Fruit fly (Drosophila melanogaster) whole organism, embryonic: Measurements from ENCODE around the gene Fic.
A peak's percentile ranks its signal among the peaks of the same experiment; 100 is the strongest.

Experiments used
- BtbVII ChIP-seq: fragments of 200-800 bp; sonication (Bioruptor generic); optimal IDR thresholded peaks from 3 replicates; lab custom pipeline; 2017; ENCODE audit warnings: missing biosample characterization, mild to moderate bottlenecking, missing genetic modification characterization
- CG1024 ChIP-seq: fragments of 200-800 bp; sonication (Bioruptor generic); IDR thresholded peaks from 2 replicates; pipeline ENCODE4 v1.3.6; 2022; ENCODE audit warnings: missing biosample characterization, missing genetic modification characterization
- CG11560 ChIP-seq: fragments of 200-800 bp; sonication (Bioruptor generic); IDR thresholded peaks from 3 replicates; pipeline ENCODE4 v1.3.6; 2022; ENCODE audit warnings: missing biosample characterization, missing genetic modification characterization
- CG13424 ChIP-seq: fragments of 200-800 bp; sonication (Bioruptor generic); optimal IDR thresholded peaks from 2 replicates; lab custom pipeline; 2019; ENCODE audit warnings: missing biosample characterization, mild to moderate bottlenecking, missing genetic modification characterization, moderate library complexity
- CG14441 ChIP-seq: fragments of 200-800 bp; sonication (Bioruptor generic); IDR thresholded peaks from 2 replicates; pipeline ENCODE4 v1.3.6; 2022; ENCODE audit warnings: missing biosample characterization, missing genetic modification characterization
- CG15073 ChIP-seq: fragments of 200-800 bp; sonication (Bioruptor generic); optimal IDR thresholded peaks from 2 replicates; lab custom pipeline; 2016; ENCODE audit warnings: missing biosample characterization, missing genetic modification characterization
- CG16813 ChIP-seq: fragments of 200-800 bp; sonication (Bioruptor generic); IDR thresholded peaks from 3 replicates; pipeline ENCODE4 v1.3.6; 2022; ENCODE audit warnings: missing biosample characterization, missing genetic modification characterization; ENCODE audit not compliant: partially characterized antibody
- CG2120 ChIP-seq: fragments of 200-800 bp; sonication (Bioruptor generic); optimal IDR thresholded peaks from 3 replicates; lab custom pipeline; 2016; ENCODE audit warnings: missing biosample characterization, missing genetic modification characterization
- CG3726 ChIP-seq: fragments of 200-800 bp; sonication (Bioruptor generic); IDR thresholded peaks from 3 replicates; pipeline ENCODE4, ENCODE4 v1.3.6; 2022; ENCODE audit warnings: missing biosample characterization, missing genetic modification characterization
- CG4617 ChIP-seq: fragments of 200-800 bp; sonication (Bioruptor generic); optimal IDR thresholded peaks from 3 replicates; lab custom pipeline; 2016; ENCODE audit warnings: missing biosample characterization, missing genetic modification characterization, borderline replicate concordance
- CG7271 ChIP-seq: fragments of 200-800 bp; sonication (Bioruptor generic); optimal IDR thresholded peaks from 2 replicates; lab custom pipeline; 2018; ENCODE audit warnings: missing biosample characterization, mild to moderate bottlenecking, missing genetic modification characterization, moderate library complexity
- CG7556 ChIP-seq: fragments of 200-800 bp; sonication (Bioruptor generic); optimal IDR thresholded peaks from 2 replicates; lab custom pipeline; 2017; ENCODE audit warnings: missing biosample characterization, mild to moderate bottlenecking, missing genetic modification characterization
- CG7786 ChIP-seq: fragments of 200-800 bp; sonication (Bioruptor generic); optimal IDR thresholded peaks from 2 replicates; lab custom pipeline; 2016; ENCODE audit warnings: missing biosample characterization, missing genetic modification characterization
- CG7963 ChIP-seq: fragments of 200-800 bp; sonication (Bioruptor generic); IDR thresholded peaks from 3 replicates; pipeline ENCODE4 v1.3.6; 2022; ENCODE audit warnings: missing biosample characterization, missing genetic modification characterization; ENCODE audit not compliant: partially characterized antibody
- CG8281 ChIP-seq: fragments of 200-800 bp; sonication (Bioruptor generic); optimal IDR thresholded peaks from 2 replicates; lab custom pipeline; 2018; ENCODE audit warnings: missing biosample characterization, mild to moderate bottlenecking, missing genetic modification characterization, moderate library complexity
- CG9727 ChIP-seq: fragments of 200-800 bp; sonication (Bioruptor generic); optimal IDR thresholded peaks from 3 replicates; lab custom pipeline; 2017; ENCODE audit warnings: missing biosample characterization, mild to moderate bottlenecking, missing genetic modification characterization
- Deaf1 ChIP-seq: fragments of 200-800 bp; optimal IDR thresholded peaks from 3 replicates; lab custom pipeline; 2019; ENCODE audit warnings: missing biosample characterization, mild to moderate bottlenecking, missing genetic modification characterization, moderate library complexity
- Dll ChIP-seq: fragments of 200-800 bp; sonication (Bioruptor generic); IDR thresholded peaks from 4 replicates; pipeline ENCODE4 v1.3.6; 2022; ENCODE audit warnings: missing biosample characterization, missing genetic modification characterization; ENCODE audit not compliant: partially characterized antibody
- Dp ChIP-seq: fragments of 200-800 bp; sonication (Bioruptor generic); optimal IDR thresholded peaks from 2 replicates; lab custom pipeline; 2018; ENCODE audit warnings: missing biosample characterization, mild to moderate bottlenecking, missing genetic modification characterization, moderate library complexity
- Ets65A ChIP-seq: fragments of 200-800 bp; sonication (Bioruptor generic); peaks from one replicate; lab custom pipeline; 2016; ENCODE audit warnings: missing biosample characterization, missing genetic modification characterization
- Fer1 ChIP-seq: fragments of 200-800 bp; sonication (Bioruptor generic); optimal IDR thresholded peaks from 2 replicates; lab custom pipeline; 2017; ENCODE audit warnings: missing biosample characterization, mild to moderate bottlenecking, missing genetic modification characterization
- Hsf ChIP-seq: fragments of 200-800 bp; sonication (Bioruptor generic); optimal IDR thresholded peaks from 3 replicates; lab custom pipeline; 2016; ENCODE audit warnings: missing biosample characterization, missing genetic modification characterization
- Mrtf ChIP-seq: fragments of 200-800 bp; sonication (Bioruptor generic); IDR thresholded peaks from 3 replicates; pipeline ENCODE4 v1.3.6; 2022; ENCODE audit warnings: missing biosample characterization, missing genetic modification characterization
- Oaz ChIP-seq: fragments of 200-800 bp; sonication (Bioruptor generic); IDR thresholded peaks from 2 replicates; pipeline ENCODE4 v1.3.6; 2022; ENCODE audit warnings: missing biosample characterization, missing genetic modification characterization
- Rx ChIP-seq: fragments of 200-800 bp; sonication (Bioruptor generic); IDR thresholded peaks from 2 replicates; pipeline ENCODE4 v1.3.6; 2022; ENCODE audit warnings: missing biosample characterization, missing genetic modification characterization
- TFAM ChIP-seq: fragments of 200-800 bp; sonication (Bioruptor generic); optimal IDR thresholded peaks from 2 replicates; lab custom pipeline; 2017; ENCODE audit warnings: missing biosample characterization, missing genetic modification characterization, inconsistent platforms
- Taf1 ChIP-seq: fragments of 200-800 bp; sonication (Bioruptor generic); IDR thresholded peaks from 2 replicates; pipeline ENCODE4 v1.3.6; 2022; ENCODE audit warnings: missing biosample characterization, missing genetic modification characterization
- ara ChIP-seq: fragments of 200-800 bp; sonication (Bioruptor generic); IDR thresholded peaks from 2 replicates; pipeline ENCODE4 v1.3.6; 2022; ENCODE audit warnings: missing biosample characterization, missing genetic modification characterization
- ase ChIP-seq: fragments of 200-800 bp; sonication (Bioruptor generic); IDR thresholded peaks from 3 replicates; pipeline ENCODE4 v1.3.6; 2022; ENCODE audit warnings: missing biosample characterization, missing genetic modification characterization
- ash1 ChIP-seq: fragments of 200-800 bp; sonication (Bioruptor generic); optimal IDR thresholded peaks from 2 replicates; lab custom pipeline; 2018; ENCODE audit warnings: missing biosample characterization, mild to moderate bottlenecking, missing genetic modification characterization
- az2 ChIP-seq: fragments of 200-800 bp; sonication (Bioruptor generic); optimal IDR thresholded peaks from 3 replicates; lab custom pipeline; 2016; ENCODE audit warnings: missing biosample characterization, missing genetic modification characterization
- btn ChIP-seq: fragments of 200-800 bp; sonication (Bioruptor generic); optimal IDR thresholded peaks from 2 replicates; lab custom pipeline; 2016; ENCODE audit warnings: missing biosample characterization, missing genetic modification characterization
- ci ChIP-seq: fragments of 200-800 bp; sonication (Bioruptor generic); IDR thresholded peaks from 3 replicates; pipeline ENCODE4 v1.3.6; 2022; ENCODE audit warnings: missing biosample characterization, missing genetic modification characterization
- corto ChIP-seq: fragments of 200-800 bp; sonication (Bioruptor generic); optimal IDR thresholded peaks from 2 replicates; lab custom pipeline; 2016; ENCODE audit warnings: missing biosample characterization, mild to moderate bottlenecking, missing genetic modification characterization, moderate library complexity
- dan ChIP-seq: fragments of 200-800 bp; sonication (Bioruptor generic); IDR thresholded peaks from 2 replicates; pipeline ENCODE4 v1.3.6; 2022; ENCODE audit warnings: missing biosample characterization, missing genetic modification characterization
- fd102C ChIP-seq: fragments of 200-800 bp; sonication (Bioruptor generic); optimal IDR thresholded peaks from 2 replicates; lab custom pipeline; 2018; ENCODE audit warnings: missing biosample characterization, mild to moderate bottlenecking, missing genetic modification characterization, moderate library complexity
- gt ChIP-seq: fragments of 200-800 bp; sonication (Bioruptor generic); IDR thresholded peaks from 2 replicates; pipeline ENCODE4 v1.3.6; 2022; ENCODE audit warnings: missing biosample characterization, missing genetic modification characterization
- hb ChIP-seq: fragments of 200-800 bp; sonication (Bioruptor generic); IDR thresholded peaks from 3 replicates; pipeline ENCODE4 v1.3.6; 2022; ENCODE audit warnings: missing biosample characterization, missing genetic modification characterization; ENCODE audit not compliant: partially characterized antibody
- jing ChIP-seq: fragments of 200-800 bp; sonication (Bioruptor generic); optimal IDR thresholded peaks from 2 replicates; lab custom pipeline; 2018; ENCODE audit warnings: missing biosample characterization, mild to moderate bottlenecking, missing genetic modification characterization
- kay ChIP-seq: fragments of 200-800 bp; sonication (Bioruptor generic); optimal IDR thresholded peaks from 2 replicates; lab custom pipeline; 2016; ENCODE audit warnings: missing biosample characterization, missing genetic modification characterization
- ken ChIP-seq: fragments of 200-800 bp; sonication (Bioruptor generic); IDR thresholded peaks from 3 replicates; pipeline ENCODE4 v1.3.6; 2022; ENCODE audit warnings: missing biosample characterization, missing genetic modification characterization
- rib ChIP-seq: fragments of 200-800 bp; sonication (Bioruptor generic); IDR thresholded peaks from 2 replicates; pipeline ENCODE4 v1.3.6; 2022; ENCODE audit warnings: missing biosample characterization, missing genetic modification characterization
- row ChIP-seq: fragments of 200-800 bp; sonication (Bioruptor generic); IDR thresholded peaks from 3 replicates; pipeline ENCODE4 v1.3.6; 2022; ENCODE audit warnings: missing biosample characterization, missing genetic modification characterization
- sens-2 ChIP-seq: fragments of 200-800 bp; sonication (Bioruptor generic); IDR thresholded peaks from 2 replicates; pipeline ENCODE4 v1.3.6; 2022; ENCODE audit warnings: missing biosample characterization, missing genetic modification characterization
- shn ChIP-seq: fragments of 200-800 bp; sonication (Bioruptor generic); optimal IDR thresholded peaks from 3 replicates; lab custom pipeline; 2016; ENCODE audit warnings: missing biosample characterization, missing genetic modification characterization
- slou ChIP-seq: fragments of 200-800 bp; sonication (Bioruptor generic); optimal IDR thresholded peaks from 3 replicates; lab custom pipeline; 2016; ENCODE audit warnings: missing biosample characterization, missing genetic modification characterization
- so ChIP-seq: fragments of 200-800 bp; sonication (Bioruptor generic); IDR thresholded peaks from 3 replicates; pipeline ENCODE4 v1.3.6; 2022; ENCODE audit warnings: missing biosample characterization, missing genetic modification characterization
- sug ChIP-seq: fragments of 200-800 bp; optimal IDR thresholded peaks from 2 replicates; lab custom pipeline; 2019; ENCODE audit warnings: missing biosample characterization, mild to moderate bottlenecking, missing genetic modification characterization, moderate library complexity
- trem ChIP-seq: fragments of 200-800 bp; optimal IDR thresholded peaks from 3 replicates; lab custom pipeline; 2019; ENCODE audit warnings: missing biosample characterization, mild to moderate bottlenecking, missing genetic modification characterization, moderate library complexity
- twi ChIP-seq: fragments of 200-800 bp; optimal IDR thresholded peaks from 2 replicates; lab custom pipeline; 2019; ENCODE audit warnings: missing biosample characterization, mild to moderate bottlenecking, missing genetic modification characterization, moderate library complexity
- z ChIP-seq: fragments of 200-800 bp; sonication (Bioruptor generic); IDR thresholded peaks from 3 replicates; pipeline ENCODE4 v1.3.6; 2022; ENCODE audit warnings: missing biosample characterization, missing genetic modification characterization

Gene Fic

dm6 chr2L:6455955-6456599 is 31.9 kb downstream of the Fic start, which contains the start of gene frj (continued):
- TF ChIP-seq CG3726 (GFP tag; lab: Robert Waterston, UW) (0 out of 3 replicates have a peak, but pooled peaks have one; percentile 61), ken (GFP tag; lab: Robert Waterston, UW) (peak; percentile 74; the same call in 2 of the 3 replicates), Rx (GFP tag; lab: Robert Waterston, UW) (peak; percentile 56), CG1024 (GFP tag; lab: Robert Waterston, UW) (peak; percentile 79), hb (peak; percentile 57; the same call in 2 of the 3 replicates), Hsf (peak; percentile 79), ase (GFP tag; lab: Robert Waterston, UW) (peak; percentile 69; the same call in 2 of the 3 replicates), Oaz (GFP tag; lab: Robert Waterston, UW) (0 out of 2 replicates have a peak, but pooled peaks have one; percentile 41), CG15073 (GFP tag; lab: Kevin White, UChicago) (no peak), so (GFP tag; lab: Robert Waterston, UW) (no peak), z (GFP tag; lab: Robert Waterston, UW) (0 out of 3 replicates have a peak, but pooled peaks have one; percentile 38), kay (GFP tag; lab: Kevin White, UChicago) (no peak), slou (GFP tag; lab: Kevin White, UChicago) (peak; percentile 37), fd102C (no peak), row (GFP tag; lab: Robert Waterston, UW) (peak; percentile 90), Dp (GFP tag; lab: Kevin White, UChicago) (peak; percentile 45), trem (tag; lab: Kevin White, UChicago) (peak; percentile 78), CG13424 (tag; lab: Kevin White, UChicago) (peak; percentile 63), Deaf1 (tag; lab: Kevin White, UChicago) (peak; percentile 19), jing (GFP tag; lab: Kevin White, UChicago) (no peak), Taf1 (GFP tag; lab: Robert Waterston, UW) (no peak), CG4617 (GFP tag; lab: Kevin White, UChicago) (peak; percentile 73), btn (GFP tag; lab: Kevin White, UChicago) (no peak), TFAM (GFP tag; lab: Kevin White, UChicago) (no peak), Dll (GFP tag; lab: Robert Waterston, UW) (peak; percentile 72), CG14441 (peak; percentile 70), Fer1 (no peak), Mrtf (GFP tag; lab: Robert Waterston, UW) (peak; percentile 67), CG16813 (GFP tag; lab: Robert Waterston, UW) (peak; percentile 72; the same call in 2 of the 3 replicates), CG11560 (no peak), CG7271 (tag; lab: Kevin White, UChicago) (no peak), sens-2 (no peak), CG7963 (no peak), ci (peak; percentile 57), CG7556 (GFP tag; lab: Kevin White, UChicago) (peak; percentile 32), sug (tag; lab: Kevin White, UChicago) (peak; percentile 57), az2 (GFP tag; lab: Kevin White, UChicago) (peak; percentile 53), shn (GFP tag; lab: Kevin White, UChicago) (peak; percentile 69), ash1 (no peak), ara (GFP tag; lab: Robert Waterston, UW) (no peak), corto (no peak), BtbVII (no peak), rib (GFP tag; lab: Robert Waterston, UW) (no peak), CG2120 (GFP tag; lab: Kevin White, UChicago) (peak; percentile 74), twi (tag; lab: Kevin White, UChicago) (peak; percentile 40), CG7786 (peak; percentile 70), Ets65A (peak; percentile 98), CG8281 (tag; lab: Kevin White, UChicago) (peak; percentile 24), gt (GFP tag; lab: Robert Waterston, UW) (no peak), CG9727 (peak; percentile 75), dan (no peak)
